Worm (Caenorhabditis elegans): ENCODE data around the gene haao-1.

The haao-1 gene

DNA sequence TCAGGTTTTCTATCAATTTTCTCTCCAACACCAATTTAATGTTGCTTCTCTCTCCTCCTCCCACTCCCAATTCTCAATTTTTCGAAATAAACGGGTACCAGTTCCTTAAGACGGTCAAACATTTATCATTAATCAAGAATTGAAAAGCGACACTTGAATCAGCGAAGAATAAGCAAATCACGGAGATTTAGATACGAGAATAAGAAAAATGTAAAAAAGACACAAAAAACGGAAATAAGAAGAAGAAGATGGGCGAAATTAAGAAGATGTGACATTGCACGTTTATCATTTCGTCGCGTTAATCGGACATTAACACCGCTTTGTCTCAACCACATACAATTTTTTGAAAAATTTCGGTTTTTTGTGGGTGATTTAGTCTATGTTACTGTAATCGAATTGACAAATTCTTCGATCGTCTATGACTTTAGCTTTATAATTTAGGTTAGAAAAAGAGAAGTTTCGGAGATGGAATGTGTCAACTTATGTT lies at the start of gene haao-1:
TSS of gene haao-1 (plus strand) at position 437 of the 487 bp plus-strand sequence.
- TF ChIP-seq B0310.2 (tag; optimal IDR thresholded peaks at IDR 0.05) (no peak), sea-1 (GFP tag; conservative IDR thresholded peaks at IDR 0.05) (no peak), flt-1 (GFP tag; IDR thresholded peaks at IDR 0.05) (no peak), ceh-36 (tag; optimal IDR thresholded peaks at IDR 0.05) (no peak), pes-1 (GFP tag; IDR thresholded peaks at IDR 0.05) (no peak), aly-1 (tag; optimal IDR thresholded peaks at IDR 0.05) (no peak), hmbx-1 (tag; optimal IDR thresholded peaks at IDR 0.05) (no peak), tbx-37 (GFP tag; conservative IDR thresholded peaks at IDR 0.05) (no peak), hnd-1 (tag; optimal IDR thresholded peaks at IDR 0.05) (no peak), tbx-11 (GFP tag; IDR thresholded peaks at IDR 0.05) (no peak), ama-1 (optimal IDR thresholded peaks at IDR 0.05) (no peak), ets-7 (tag; optimal IDR thresholded peaks at IDR 0.05) (no peak)

DNA sequence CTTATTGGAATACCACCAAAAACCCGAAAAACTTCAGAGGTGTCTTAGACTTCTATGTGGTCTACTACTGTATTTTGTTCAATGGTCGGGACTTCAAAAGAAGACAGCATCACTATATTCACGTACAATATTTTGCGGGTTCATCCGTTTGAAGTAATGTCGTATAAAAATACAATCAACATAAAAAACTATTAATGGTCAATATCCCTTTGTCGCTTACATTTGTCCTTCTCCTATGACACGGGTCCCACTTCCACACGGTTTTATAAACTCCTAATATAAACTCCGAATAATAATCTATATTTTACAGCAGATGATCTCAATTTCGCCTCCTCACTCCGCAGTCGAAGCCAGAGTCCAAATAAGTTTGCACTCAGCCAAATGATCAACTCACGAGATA lies 47.2 kb upstream of the haao-1 start:
- TF ChIP-seq B0310.2 (tag; optimal IDR thresholded peaks at IDR 0.05) (no peak), ets-7 (tag; optimal IDR thresholded peaks at IDR 0.05) (no peak), ceh-13 (GFP tag; optimal IDR thresholded peaks at IDR 0.05) (no peak), aly-1 (tag; optimal IDR thresholded peaks at IDR 0.05) (no peak), scrt-1 (GFP tag; IDR thresholded peaks at IDR 0.05) (no peak), ceh-36 (tag; optimal IDR thresholded peaks at IDR 0.05) (no peak), F13C5.2 (tag; optimal IDR thresholded peaks at IDR 0.05) (no peak), flt-1 (GFP tag; IDR thresholded peaks at IDR 0.05) (no peak)

DNA sequence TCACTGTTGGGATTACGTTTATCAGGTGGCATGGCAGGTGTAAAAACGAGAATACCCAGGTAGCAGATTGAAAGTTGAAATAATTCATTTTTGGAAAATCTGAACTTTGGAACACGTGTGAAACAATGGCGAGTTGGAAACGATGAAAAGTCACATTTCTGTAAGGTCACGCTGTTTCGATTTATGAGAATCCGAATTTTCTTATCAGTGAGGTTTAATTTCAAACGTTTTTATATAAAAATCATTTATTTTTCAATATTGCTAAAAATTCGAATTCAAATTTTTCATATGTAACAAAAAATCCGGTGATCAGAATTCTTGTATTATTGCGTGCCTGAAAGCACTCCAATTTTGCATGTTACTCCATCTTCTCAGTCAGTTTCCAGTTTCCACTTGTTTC lies 42.1 kb upstream of the haao-1 start, which contains the start of gene F07D3.3:
TSS of gene F07D3.3 (minus strand) at position 101 of the 400 bp plus-strand sequence.
- TF ChIP-seq B0310.2 (tag; optimal IDR thresholded peaks at IDR 0.05) (no peak), hnd-1 (tag; optimal IDR thresholded peaks at IDR 0.05) (no peak)

DNA sequence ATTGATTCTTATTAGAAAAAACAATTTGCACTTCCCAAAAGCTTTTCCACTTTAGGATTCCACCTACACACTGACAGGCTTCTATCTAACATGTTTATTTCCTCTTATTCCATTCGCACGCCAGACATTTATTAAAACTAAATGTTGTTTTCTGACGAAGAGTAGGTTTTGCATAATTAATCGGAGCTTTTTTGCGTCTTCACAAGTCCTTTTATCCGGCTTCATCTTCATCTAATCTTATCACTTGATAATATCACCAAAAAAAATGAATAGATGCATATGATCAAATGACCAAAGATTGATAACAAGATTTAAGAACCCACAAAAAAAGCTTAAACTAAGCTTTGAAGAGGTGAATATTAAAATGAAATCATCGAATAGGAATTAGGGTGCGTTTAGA lies 39.2 kb upstream of the haao-1 start:
- no peak for TF ChIP-seq scrt-1 (GFP tag; IDR thresholded peaks at IDR 0.05)
- TF ChIP-seq F13C5.2 (tag; optimal IDR thresholded peaks at IDR 0.05), result no peak

DNA sequence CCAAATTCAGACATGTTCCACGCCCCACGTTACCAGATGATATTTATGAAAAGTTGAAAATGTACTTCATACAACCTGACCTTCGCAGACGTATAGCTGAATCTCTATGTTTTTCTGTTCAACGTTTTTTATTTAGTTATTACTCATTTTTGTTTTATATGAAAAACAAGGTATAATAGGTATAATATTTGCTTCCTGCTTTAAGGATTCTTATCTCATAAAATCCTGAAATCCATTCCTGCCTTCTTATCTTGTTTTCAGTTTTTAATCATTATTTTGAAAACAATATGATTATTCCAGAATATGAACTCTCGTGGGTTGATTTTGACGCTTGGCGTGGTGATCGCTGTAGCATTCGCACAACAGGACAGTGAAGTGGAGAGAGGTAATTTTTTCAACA lies 33.0 kb upstream of the haao-1 start, which contains the start of gene flp-6:
TSS of gene flp-6 (plus strand) at position 301 of the 400 bp plus-strand sequence.
- TF ChIP-seq hmg-4 (GFP tag; optimal IDR thresholded peaks at IDR 0.05) (no peak), ama-1 (optimal IDR thresholded peaks at IDR 0.05) (no peak), tbx-11 (GFP tag; IDR thresholded peaks at IDR 0.05) (no peak), tbx-37 (GFP tag; conservative IDR thresholded peaks at IDR 0.05) (no peak), pes-1 (GFP tag; IDR thresholded peaks at IDR 0.05) (no peak), scrt-1 (GFP tag; IDR thresholded peaks at IDR 0.05) (no peak), B0310.2 (tag; optimal IDR thresholded peaks at IDR 0.05) (no peak), hnd-1 (tag; optimal IDR thresholded peaks at IDR 0.05) (no peak), ceh-13 (GFP tag; optimal IDR thresholded peaks at IDR 0.05) (no peak), flt-1 (GFP tag; IDR thresholded peaks at IDR 0.05) (no peak), ceh-36 (tag; optimal IDR thresholded peaks at IDR 0.05) (no peak), F13C5.2 (tag; optimal IDR thresholded peaks at IDR 0.05) (no peak), aly-1 (tag; optimal IDR thresholded peaks at IDR 0.05) (no peak), sea-1 (GFP tag; conservative IDR thresholded peaks at IDR 0.05) (no peak), hmbx-1 (tag; optimal IDR thresholded peaks at IDR 0.05) (no peak), ets-7 (tag; optimal IDR thresholded peaks at IDR 0.05) (no peak), tra-4 (tag; optimal IDR thresholded peaks at IDR 0.05) (no peak)

DNA sequence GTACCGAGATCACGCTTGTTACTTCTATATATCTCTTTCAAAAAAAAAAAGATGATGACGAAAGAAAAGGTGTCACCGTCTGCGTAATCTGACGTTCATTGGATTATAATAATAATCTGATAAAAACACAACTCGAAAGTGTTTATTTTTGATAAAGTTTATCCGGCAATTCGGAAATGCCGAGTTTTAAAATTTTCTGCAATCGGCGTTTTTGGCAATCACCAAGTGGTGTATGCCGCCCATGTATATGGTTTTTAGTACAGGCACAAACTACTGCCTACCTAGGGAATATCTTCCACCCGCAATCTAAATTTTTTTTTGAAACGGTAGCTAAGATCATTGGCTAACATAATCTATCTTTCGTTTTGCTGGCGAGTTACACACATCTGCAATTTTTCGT lies 30.8 kb upstream of the haao-1 start:
- TF ChIP-seq tra-4 (tag; optimal IDR thresholded peaks at IDR 0.05), result no peak
- no peak for TF ChIP-seq ets-7 (tag; optimal IDR thresholded peaks at IDR 0.05)
- TF ChIP-seq ama-1 (optimal IDR thresholded peaks at IDR 0.05), result no peak
- no peak for TF ChIP-seq hnd-1 (tag; optimal IDR thresholded peaks at IDR 0.05)
- TF ChIP-seq B0310.2 (tag; optimal IDR thresholded peaks at IDR 0.05), result no peak

DNA sequence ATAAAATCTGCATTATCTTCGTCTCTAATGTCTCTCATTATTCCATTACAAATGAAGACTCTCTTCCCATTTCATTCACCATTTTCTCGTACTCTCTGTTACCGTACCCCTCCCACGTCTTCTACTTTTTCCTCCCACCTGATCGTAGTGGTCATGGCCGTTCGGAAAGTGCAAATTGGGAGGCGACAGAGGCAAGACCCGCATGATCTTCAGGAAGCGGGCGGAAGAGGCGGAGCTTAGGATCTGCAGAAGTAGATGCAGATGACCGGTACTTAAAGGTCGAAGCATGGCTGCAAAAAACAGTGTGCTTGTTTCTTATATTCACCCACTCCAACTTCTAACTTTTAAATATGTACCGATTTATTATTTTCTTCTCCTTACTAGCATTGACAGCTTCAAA lies 26.8 kb upstream of the haao-1 start, which contains the start of gene nas-3:
TSS of gene nas-3 (plus strand) at position 301 of the 400 bp plus-strand sequence.
- TF ChIP-seq hnd-1 (tag; optimal IDR thresholded peaks at IDR 0.05), result no peak
- TF ChIP-seq scrt-1 (GFP tag; IDR thresholded peaks at IDR 0.05), result no peak
- TF ChIP-seq ceh-13 (GFP tag; optimal IDR thresholded peaks at IDR 0.05), result no peak
- no peak for TF ChIP-seq pes-1 (GFP tag; IDR thresholded peaks at IDR 0.05)
- TF ChIP-seq tbx-37 (GFP tag; conservative IDR thresholded peaks at IDR 0.05), result no peak
- TF ChIP-seq aly-1 (tag; optimal IDR thresholded peaks at IDR 0.05), result no peak
- TF ChIP-seq F13C5.2 (tag; optimal IDR thresholded peaks at IDR 0.05), result no peak
- TF ChIP-seq ceh-36 (tag; optimal IDR thresholded peaks at IDR 0.05), result no peak
- no peak for TF ChIP-seq hmg-4 (GFP tag; optimal IDR thresholded peaks at IDR 0.05)
- TF ChIP-seq ets-7 (tag; optimal IDR thresholded peaks at IDR 0.05), result no peak
- TF ChIP-seq tra-4 (tag; optimal IDR thresholded peaks at IDR 0.05), result no peak
- no peak for TF ChIP-seq sea-1 (GFP tag; conservative IDR thresholded peaks at IDR 0.05)
- no peak for TF ChIP-seq hmbx-1 (tag; optimal IDR thresholded peaks at IDR 0.05)
- no peak for TF ChIP-seq B0310.2 (tag; optimal IDR thresholded peaks at IDR 0.05)
- TF ChIP-seq ama-1 (optimal IDR thresholded peaks at IDR 0.05), result no peak
- TF ChIP-seq flt-1 (GFP tag; IDR thresholded peaks at IDR 0.05), result no peak
- no peak for TF ChIP-seq tbx-11 (GFP tag; IDR thresholded peaks at IDR 0.05)

DNA sequence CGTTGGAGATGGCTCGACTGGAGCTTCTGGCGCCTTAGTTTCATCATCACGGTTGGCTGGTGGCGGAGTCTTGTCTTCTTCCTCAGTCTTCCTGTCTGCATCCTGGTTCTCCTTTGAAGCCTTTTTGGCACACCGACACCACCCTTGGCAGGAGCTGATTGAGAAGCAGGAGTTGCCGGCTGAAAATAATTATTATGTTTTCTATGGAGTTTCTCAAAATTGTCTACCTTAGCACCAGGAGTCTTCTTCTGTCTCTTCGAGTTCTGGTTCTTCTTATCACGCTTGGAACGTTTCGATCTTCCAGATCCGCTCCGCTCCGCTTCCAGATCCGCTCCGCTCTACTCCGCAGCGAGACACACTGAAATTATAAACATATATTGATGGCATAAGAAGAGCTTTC lies 24.1 kb upstream of the haao-1 start, which contains the start of gene K06A4.6:
TSS of gene K06A4.6 (minus strand) at position 101 of the 400 bp plus-strand sequence.
- TF ChIP-seq sea-1 (GFP tag; conservative IDR thresholded peaks at IDR 0.05) (no peak), tra-4 (tag; optimal IDR thresholded peaks at IDR 0.05) (no peak), flt-1 (GFP tag; IDR thresholded peaks at IDR 0.05) (no peak), ets-7 (tag; optimal IDR thresholded peaks at IDR 0.05) (no peak), ceh-13 (GFP tag; optimal IDR thresholded peaks at IDR 0.05) (no peak), scrt-1 (GFP tag; IDR thresholded peaks at IDR 0.05) (no peak), B0310.2 (tag; optimal IDR thresholded peaks at IDR 0.05) (no peak), aly-1 (tag; optimal IDR thresholded peaks at IDR 0.05) (no peak), hnd-1 (tag; optimal IDR thresholded peaks at IDR 0.05) (no peak), hmg-4 (GFP tag; optimal IDR thresholded peaks at IDR 0.05) (no peak), ceh-36 (tag; optimal IDR thresholded peaks at IDR 0.05) (no peak), tbx-11 (GFP tag; IDR thresholded peaks at IDR 0.05) (no peak), tbx-37 (GFP tag; conservative IDR thresholded peaks at IDR 0.05) (no peak), hmbx-1 (tag; optimal IDR thresholded peaks at IDR 0.05) (no peak), pes-1 (GFP tag; IDR thresholded peaks at IDR 0.05) (no peak), ama-1 (optimal IDR thresholded peaks at IDR 0.05) (no peak), F13C5.2 (tag; optimal IDR thresholded peaks at IDR 0.05) (no peak)
